Fruit fly (Drosophila melanogaster): ENCODE measurements around the gene Gr66a.

The Gr66a gene

dm6 chr3L:8315141-8315816 is 8.5 kb upstream of the Gr66a start, which contains the start of gene Cpsf6 (continued):
- TF ChIP-seq onecut (GFP tag; IDR thresholded peaks at IDR 0.05) (0 out of 2 replicates have a peak, but pooled peaks have one; percentile 10), CG6654 (GFP tag; optimal IDR thresholded peaks at IDR 0.05) (no peak), maf-S (GFP tag; optimal IDR thresholded peaks at IDR 0.05) (no peak)

dm6 chr3L:8314788-8315140 is 8.0 kb upstream of the Gr66a start:
- TF ChIP-seq h (optimal IDR thresholded peaks at IDR 0.05) (no peak), ham (GFP tag; IDR thresholded peaks at IDR 0.05) (no peak), CG17186 (GFP tag; optimal IDR thresholded peaks at IDR 0.05) (no peak), Sry-β (GFP tag; optimal IDR thresholded peaks at IDR 0.05) (no peak), sd (tag; optimal IDR thresholded peaks at IDR 0.05) (no peak), tio (GFP tag; optimal IDR thresholded peaks at IDR 0.05) (no peak), caup (GFP tag; optimal IDR thresholded peaks at IDR 0.05; ENCODE audit: severe bottlenecking) (no peak), Fer1 (GFP tag; optimal IDR thresholded peaks at IDR 0.05) (peak; percentile 46), eve (GFP tag; optimal IDR thresholded peaks at IDR 0.05) (no peak), Antp (GFP tag; optimal IDR thresholded peaks at IDR 0.05) (no peak), salm (tag; optimal IDR thresholded peaks at IDR 0.05) (no peak), chn (GFP tag; optimal IDR thresholded peaks at IDR 0.05) (peak; percentile 16), sc (optimal IDR thresholded peaks at IDR 0.05) (no peak), sc (GFP tag; optimal IDR thresholded peaks at IDR 0.05) (no peak), CG8944 (GFP tag; optimal IDR thresholded peaks at IDR 0.05) (no peak), Opbp (GFP tag; IDR thresholded peaks at IDR 0.05; ENCODE audit: partially characterized antibody) (no peak), CG12155 (GFP tag; optimal IDR thresholded peaks at IDR 0.05) (peak; percentile 2), Xbp1 (GFP tag; optimal IDR thresholded peaks at IDR 0.05) (peak; percentile 47), sens-2 (GFP tag; IDR thresholded peaks at IDR 0.05) (no peak), row (GFP tag; IDR thresholded peaks at IDR 0.05) (peak; percentile 68), disco-r (GFP tag; optimal IDR thresholded peaks at IDR 0.05) (no peak), Dfd (GFP tag; optimal IDR thresholded peaks at IDR 0.05) (no peak), lmd (GFP tag; IDR thresholded peaks at IDR 0.05) (peak; percentile 44), ewg (GFP tag; optimal IDR thresholded peaks at IDR 0.05) (no peak), crc (GFP tag; optimal IDR thresholded peaks at IDR 0.05) (no peak), tap (tag; optimal IDR thresholded peaks at IDR 0.05) (no peak), p53 (GFP tag; optimal IDR thresholded peaks at IDR 0.05) (no peak), sr (GFP tag; IDR thresholded peaks at IDR 0.05) (no peak), vnd (GFP tag; IDR thresholded peaks at IDR 0.05; ENCODE audit: partially characterized antibody) (no peak), gcm2 (GFP tag; optimal IDR thresholded peaks at IDR 0.05) (no peak), grau (tag; optimal IDR thresholded peaks at IDR 0.05) (peak; percentile 14), slbo (GFP tag; IDR thresholded peaks at IDR 0.05) (peak; percentile 57), Max (GFP tag; optimal IDR thresholded peaks at IDR 0.05) (no peak), ci (GFP tag; IDR thresholded peaks at IDR 0.05) (peak; percentile 34; the same call in 2 of the 3 replicates), Med (GFP tag) (peak; percentile 85), CG7271 (tag; optimal IDR thresholded peaks at IDR 0.05) (no peak), gem (tag; optimal IDR thresholded peaks at IDR 0.05) (no peak), CG10321 (GFP tag; IDR thresholded peaks at IDR 0.05) (no peak), Rfx (GFP tag; IDR thresholded peaks at IDR 0.05) (peak; percentile 45; the same call in 1 of the 2 replicates), CG9437 (GFP tag; optimal IDR thresholded peaks at IDR 0.05) (no peak), ash1 (GFP tag; optimal IDR thresholded peaks at IDR 0.05) (no peak), CG6791 (GFP tag; IDR thresholded peaks at IDR 0.05; ENCODE audit: partially characterized antibody) (no peak), pzg (GFP tag; optimal IDR thresholded peaks at IDR 0.05) (no peak), tgo (GFP tag; IDR thresholded peaks at IDR 0.05) (peak; percentile 46; the same call in 2 of the 3 replicates), CG4424 (GFP tag; optimal IDR thresholded peaks at IDR 0.05) (no peak), unc-4 (GFP tag; IDR thresholded peaks at IDR 0.05; ENCODE audit: partially characterized antibody) (no peak), Hmr (GFP tag; optimal IDR thresholded peaks at IDR 0.05) (no peak)
